Worm (Caenorhabditis elegans): ENCODE measurements around the gene F40B5.2.
"Not testable (repeated sequence)": the region's sequence is repeated elsewhere in the genome, so short reads cannot be mapped to it uniquely, and the experiment has no call there.

- not testable (repeated sequence) for TF ChIP-seq athp-1 (tag; optimal IDR thresholded peaks at IDR 0.05); snpc-4 (GFP tag; optimal IDR thresholded peaks at IDR 0.05); snpc-4 (tag; optimal IDR thresholded peaks at IDR 0.05); ztf-26 (tag; optimal IDR thresholded peaks at IDR 0.05); egl-44 (GFP tag; IDR thresholded peaks at IDR 0.05); F55B11.4 (tag; optimal IDR thresholded peaks at IDR 0.05; ENCODE audit: borderline replicate concordance, insufficient read depth); hmg-20 (GFP tag; IDR thresholded peaks at IDR 0.05); ceh-100 (GFP tag; IDR thresholded peaks at IDR 0.05)
Observed at ce11 chrX:8410754-8411153, 43.1 kb downstream of the F40B5.2 start, which contains the start of gene F08F1.9.
